Worm (Caenorhabditis elegans) whole organism, mixed stage, embryonic: ENCODE data around the gene prp-40.

Experiments
- blmp-1 ChIP-seq: fragments of 150-350 bp; optimal IDR thresholded peaks from 2 replicates; lab custom pipeline; 2014; ENCODE audit warnings: missing biosample characterization, missing genetic modification characterization
- cnd-1 ChIP-seq: fragments of 200-800 bp; sonication (Bioruptor generic); optimal IDR thresholded peaks from 2 replicates; lab custom pipeline; 2018; ENCODE audit warnings: mild to moderate bottlenecking, missing genetic modification characterization, missing compliant biosample characterization
- mep-1 ChIP-seq: fragments of 150-350 bp; optimal IDR thresholded peaks from 2 replicates; lab custom pipeline; 2017; ENCODE audit warnings: missing biosample characterization, missing genetic modification reagents, missing genetic modification characterization, inconsistent platforms
- nhr-237 ChIP-seq: fragments of 150-350 bp; optimal IDR thresholded peaks from 2 replicates; lab custom pipeline; 2014; ENCODE audit warnings: missing biosample characterization, missing genetic modification characterization
- nhr-76 ChIP-seq: sonication (generic microtip); optimal IDR thresholded peaks from 2 replicates; lab custom pipeline; 2017; ENCODE audit warnings: missing biosample characterization, missing genetic modification characterization
- unc-39 ChIP-seq: fragments of 150-350 bp; optimal IDR thresholded peaks from 2 replicates; lab custom pipeline; 2014; ENCODE audit warnings: missing biosample characterization, missing genetic modification characterization
- unc-62 ChIP-seq: fragments of 150-350 bp; optimal IDR thresholded peaks from 2 replicates; lab custom pipeline; 2014; ENCODE audit warnings: missing biosample characterization, missing genetic modification reagents, missing genetic modification characterization

- TF ChIP-seq nhr-237 (no peak), unc-62 (GFP tag; lab: Kevin White, UChicago) (no peak), unc-39 (tag; lab: Kevin White, UChicago) (no peak), mep-1 (tag; lab: Kevin White, UChicago) (peak; percentile 16), nhr-76 (no peak), cnd-1 (no peak), blmp-1 (tag; lab: Kevin White, UChicago) (no peak)
Measured at ce11 chrIII:9523581-9523980, 1.7 kb downstream of the prp-40 start, which contains the start of gene mrps-23.
